Worm (Caenorhabditis elegans): ENCODE data around the gene W06B4.1.

W06B4.1 gene

DNA sequence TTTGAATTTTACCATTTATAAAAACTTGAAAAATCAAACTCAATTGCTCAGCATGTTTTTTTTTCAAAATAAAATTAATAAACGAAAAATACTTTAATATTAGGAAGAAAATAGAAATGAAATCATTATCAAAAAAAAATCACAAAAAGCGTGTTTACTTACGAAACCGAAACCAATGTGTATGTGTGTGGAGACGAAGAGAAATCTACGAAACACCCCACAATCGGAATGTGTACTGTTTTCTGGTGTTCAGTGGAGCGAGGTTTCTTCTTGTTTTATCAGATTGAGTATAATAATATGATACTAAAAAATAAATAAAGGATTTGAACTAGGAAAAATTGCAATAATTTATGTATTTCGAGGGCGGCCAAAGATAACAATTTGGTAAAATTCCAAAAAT, 36.3 kb downstream of the W06B4.1 start:
- TF ChIP-seq sma-3 (GFP tag; optimal IDR thresholded peaks at IDR 0.05) = peak; percentile 18
- no peak for TF ChIP-seq nhr-10 (tag; optimal IDR thresholded peaks at IDR 0.05)
- TF ChIP-seq lsy-2 (tag; optimal IDR thresholded peaks at IDR 0.05) = peak in 1 of 2 experiments; percentile 38
- TF ChIP-seq crh-2 (tag; optimal IDR thresholded peaks at IDR 0.05) = peak; percentile 33
- peak; percentile 74 for TF ChIP-seq fos-1 (tag; optimal IDR thresholded peaks at IDR 0.05)
- TF ChIP-seq mdl-1 (tag; optimal IDR thresholded peaks at IDR 0.05) = no peak

DNA sequence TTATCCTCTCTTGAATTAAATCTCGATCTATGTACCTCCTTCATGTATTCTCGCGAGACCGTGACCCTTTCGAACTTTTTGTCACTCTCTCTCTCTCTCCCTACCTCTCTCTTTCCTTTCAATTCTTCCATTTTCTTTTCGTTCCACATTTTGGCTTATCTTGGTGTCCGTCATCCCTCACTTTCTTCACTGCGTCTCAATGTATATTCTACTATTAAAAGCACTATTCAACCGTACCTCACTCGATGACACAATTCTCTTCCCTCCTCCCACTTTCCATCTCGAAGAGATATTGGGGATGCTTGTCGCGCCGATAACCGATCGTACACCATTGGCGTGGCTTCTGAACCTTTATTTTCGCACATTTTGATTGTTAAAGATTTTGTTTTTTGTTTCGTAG, 39.3 kb downstream of the W06B4.1 start:
- TF ChIP-seq ZK546.5 (tag; optimal IDR thresholded peaks at IDR 0.05) = no peak
- peak; percentile 12 for TF ChIP-seq blmp-1 (tag; optimal IDR thresholded peaks at IDR 0.05; ENCODE audit: insufficient read depth)

DNA sequence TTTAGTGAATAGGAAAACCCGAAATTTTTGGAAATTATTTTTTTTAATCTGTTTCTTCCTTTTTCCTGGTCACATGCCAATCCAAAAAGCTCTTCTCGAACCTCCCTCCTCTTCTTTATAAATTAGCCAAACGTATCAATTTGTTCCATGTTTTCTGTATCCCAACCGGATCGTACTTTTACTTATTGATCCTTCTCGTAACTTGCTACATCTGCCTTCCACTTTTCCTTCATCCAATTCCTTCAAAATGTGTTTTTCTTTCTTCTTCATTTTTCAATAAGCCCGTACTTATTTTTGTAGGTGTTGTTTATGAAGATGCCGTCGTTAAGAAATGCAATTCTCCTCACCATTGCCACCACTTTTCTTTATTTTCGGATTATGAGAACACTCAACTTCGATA, 40.5 kb downstream of the W06B4.1 start, which contains the start of gene cyp-23A1:
Gene cyp-23A1, plus strand, starts transcription at position 301 of the 400 bp plus-strand sequence.
- TF ChIP-seq elt-3 (tag; optimal IDR thresholded peaks at IDR 0.05) (no peak), ama-1 (optimal IDR thresholded peaks at IDR 0.05) (no peak), lin-39 (tag; optimal IDR thresholded peaks at IDR 0.05) (no peak), mab-5 (tag; optimal IDR thresholded peaks at IDR 0.05) (no peak), elt-1 (tag; optimal IDR thresholded peaks at IDR 0.05) (no peak), ceh-16 (tag; optimal IDR thresholded peaks at IDR 0.05) (no peak), unc-39 (tag; optimal IDR thresholded peaks at IDR 0.05) (no peak), egl-27 (tag; optimal IDR thresholded peaks at IDR 0.05) (no peak), lsy-2 (tag; optimal IDR thresholded peaks at IDR 0.05) (no peak), ztf-4 (tag; optimal IDR thresholded peaks at IDR 0.05) (no peak), unc-62 (GFP tag; optimal IDR thresholded peaks at IDR 0.05) (no peak), unc-55 (GFP tag; optimal IDR thresholded peaks at IDR 0.05) (no peak), C34F6.9 (tag; optimal IDR thresholded peaks at IDR 0.05) (no peak), Y55F3AM.14 (GFP tag; optimal IDR thresholded peaks at IDR 0.05) (no peak), snpc-4 (tag; optimal IDR thresholded peaks at IDR 0.05) (no peak), alr-1 (tag; optimal IDR thresholded peaks at IDR 0.05) (no peak), sma-9 (GFP tag; optimal IDR thresholded peaks at IDR 0.05) (no peak), sma-9 (tag; optimal IDR thresholded peaks at IDR 0.05) (no peak)

DNA sequence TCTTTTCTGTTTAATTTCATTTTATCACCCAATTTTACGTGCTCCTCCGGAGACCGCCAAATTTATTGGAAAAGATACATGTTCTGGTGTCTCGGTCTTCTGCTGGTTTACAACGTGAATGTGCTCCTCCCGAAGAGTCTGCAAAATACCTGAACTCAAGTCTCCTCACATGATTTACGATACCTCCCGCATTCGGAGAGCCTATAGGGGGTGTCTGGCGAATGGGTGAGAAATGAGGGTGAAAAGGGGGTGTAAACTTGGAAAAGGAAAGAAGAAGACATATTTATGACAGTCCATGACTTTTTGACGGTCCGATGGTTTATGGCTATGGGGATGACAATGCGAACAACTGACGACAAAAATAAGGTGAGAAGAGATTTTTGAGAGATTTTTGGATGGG, 44.9 kb downstream of the W06B4.1 start:
- TF ChIP-seq crh-2 (tag; optimal IDR thresholded peaks at IDR 0.05) (no peak), nhr-6 (tag; optimal IDR thresholded peaks at IDR 0.05) (no peak), nhr-77 (tag; optimal IDR thresholded peaks at IDR 0.05) (no peak), nhr-23 (tag; optimal IDR thresholded peaks at IDR 0.05) (no peak), ceh-82 (tag; optimal IDR thresholded peaks at IDR 0.05) (no peak), dmd-4 (tag; optimal IDR thresholded peaks at IDR 0.05) (no peak), skn-1 (tag; optimal IDR thresholded peaks at IDR 0.05) (no peak), unc-62 (GFP tag; optimal IDR thresholded peaks at IDR 0.05) (no peak), snpc-4 (tag; optimal IDR thresholded peaks at IDR 0.05) (no peak), alr-1 (tag; optimal IDR thresholded peaks at IDR 0.05) (no peak), nhr-10 (tag; optimal IDR thresholded peaks at IDR 0.05) (no peak), nhr-25 (tag; optimal IDR thresholded peaks at IDR 0.05) (no peak), nhr-21 (tag; optimal IDR thresholded peaks at IDR 0.05) (no peak), ztf-11 (tag; optimal IDR thresholded peaks at IDR 0.05) (no peak), lin-11 (tag; optimal IDR thresholded peaks at IDR 0.05) (no peak), lsy-2 (tag; optimal IDR thresholded peaks at IDR 0.05) (no peak), blmp-1 (tag; optimal IDR thresholded peaks at IDR 0.05; ENCODE audit: insufficient read depth) (no peak), ztf-4 (tag; optimal IDR thresholded peaks at IDR 0.05) (no peak)

DNA sequence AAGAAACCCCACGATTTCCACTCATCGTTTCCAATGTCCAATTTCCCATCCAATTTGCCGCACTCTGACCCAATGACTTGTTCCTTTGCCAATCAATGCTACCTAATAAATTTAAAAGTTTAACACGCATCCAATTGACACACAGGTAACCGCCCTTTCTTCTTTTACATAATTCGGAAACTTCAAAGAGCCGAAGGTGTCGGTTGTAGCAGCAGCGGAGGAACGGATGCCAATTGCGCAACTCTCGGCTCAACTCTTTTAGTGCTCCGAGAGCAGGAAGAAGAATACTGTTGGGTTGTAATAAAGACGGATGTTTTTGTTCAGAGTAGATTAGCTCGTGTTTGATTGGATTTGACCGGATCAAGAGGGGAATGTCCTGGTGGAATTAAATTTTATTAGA, 45.9 kb downstream of the W06B4.1 start:
- TF ChIP-seq C34F6.9 (tag; optimal IDR thresholded peaks at IDR 0.05) (no peak), unc-55 (GFP tag; optimal IDR thresholded peaks at IDR 0.05) (no peak), nhr-12 (tag; optimal IDR thresholded peaks at IDR 0.05) (no peak), ztf-11 (tag; optimal IDR thresholded peaks at IDR 0.05) (no peak), peb-1 (tag; optimal IDR thresholded peaks at IDR 0.05) (no peak), zag-1 (tag; optimal IDR thresholded peaks at IDR 0.05) (no peak), skn-1 (tag; optimal IDR thresholded peaks at IDR 0.05) (no peak), ztf-4 (tag; optimal IDR thresholded peaks at IDR 0.05) (no peak), egl-27 (tag; optimal IDR thresholded peaks at IDR 0.05) (no peak), unc-39 (tag; optimal IDR thresholded peaks at IDR 0.05) (no peak), aly-2 (tag; optimal IDR thresholded peaks at IDR 0.05) (no peak)

Data from whole organism, L2 larva.